Fruit fly (Drosophila melanogaster) whole organism, wandering third instar larva: Measurements from ENCODE around the gene CG8036.

Source experiments
- Abd-B ChIP-seq: fragments of >200 bp; optimal IDR thresholded peaks from 2 replicates; lab custom pipeline; 2017; ENCODE audit warnings: missing biosample characterization, missing genetic modification characterization
- CrebA ChIP-seq: fragments of 200-800 bp; sonication (Bioruptor generic); optimal IDR thresholded peaks from 2 replicates; lab custom pipeline; 2016; ENCODE audit warnings: missing biosample characterization, mild to moderate bottlenecking, missing genetic modification characterization, borderline replicate concordance
- Dfd ChIP-seq: fragments of >200 bp; optimal IDR thresholded peaks from 2 replicates; lab custom pipeline; 2017; ENCODE audit warnings: missing biosample characterization, missing genetic modification characterization
- Mio ChIP-seq: sonication (Bioruptor generic); optimal IDR thresholded peaks from 2 replicates; lab custom pipeline; 2016; ENCODE audit warnings: missing biosample characterization, missing genetic modification characterization
- Myc ChIP-seq: fragments of >200 bp; optimal IDR thresholded peaks from 2 replicates; lab custom pipeline; 2017
- OdsH ChIP-seq: fragments of 200-800 bp; sonication (Bioruptor generic); optimal IDR thresholded peaks from 2 replicates; lab custom pipeline; 2016; ENCODE audit warnings: missing biosample characterization, mild to moderate bottlenecking, missing genetic modification characterization
- Vsx2 ChIP-seq: fragments of 200-300, 225-300 bp; sonication (Bioruptor generic); optimal IDR thresholded peaks from 2 replicates; lab custom pipeline; 2018; ENCODE audit warnings: missing biosample characterization, missing genetic modification characterization; ENCODE audit not compliant: partially characterized antibody
- dsf ChIP-seq: sonication (Bioruptor generic); optimal IDR thresholded peaks from 2 replicates; lab custom pipeline; 2016; ENCODE audit warnings: missing biosample characterization, missing genetic modification characterization, borderline replicate concordance
- ey ChIP-seq: fragments of 200-800 bp; sonication (Bioruptor generic); optimal IDR thresholded peaks from 2 replicates; lab custom pipeline; 2016; ENCODE audit warnings: missing biosample characterization, missing genetic modification characterization
- h ChIP-seq: fragments of 200-800 bp; sonication (Bioruptor generic); optimal IDR thresholded peaks from 3 replicates; lab custom pipeline; 2016; ENCODE audit warnings: missing biosample characterization, mild to moderate bottlenecking, missing genetic modification characterization
- pan ChIP-seq: fragments of >200 bp; optimal IDR thresholded peaks from 2 replicates; lab custom pipeline; 2017
- usp ChIP-seq: fragments of >200 bp; optimal IDR thresholded peaks from 2 replicates; lab custom pipeline; 2017; ENCODE audit warnings: missing biosample characterization, missing genetic modification characterization
- woc ChIP-seq: sonication (Bioruptor generic); optimal IDR thresholded peaks from 2 replicates; lab custom pipeline; 2016; ENCODE audit warnings: missing biosample characterization, mild to moderate bottlenecking, missing genetic modification characterization

- TF ChIP-seq ey (GFP tag; lab: Kevin White, UChicago), result peak; percentile 1
- peak; percentile 33 for TF ChIP-seq h (GFP tag; lab: Kevin White, UChicago)
- TF ChIP-seq Vsx2 (GFP tag; lab: Kevin White, UChicago), result no peak
- no peak for TF ChIP-seq Myc
- TF ChIP-seq usp (GFP tag; lab: Kevin White, UChicago), result no peak
- TF ChIP-seq woc (GFP tag; lab: Kevin White, UChicago), result peak; percentile 55
- TF ChIP-seq Mio, result no peak
- no peak for TF ChIP-seq Abd-B
- TF ChIP-seq pan (lab: Kevin White, UChicago), result no peak
- TF ChIP-seq dsf (GFP tag; lab: Kevin White, UChicago), result peak; percentile 6
- peak; percentile 47 for TF ChIP-seq OdsH (GFP tag; lab: Kevin White, UChicago)
- TF ChIP-seq Dfd, result no peak
- no peak for TF ChIP-seq CrebA (GFP tag; lab: Kevin White, UChicago)
Measured at dm6 chr3R:8670529-8671491, 3.1 kb downstream of the CG8036 start, which contains the start of gene p.
